Worm (Caenorhabditis elegans) whole organism, early embryonic: Measurements from ENCODE around the gene B0348.10.

ENCODE experiments used
- B0310.2 ChIP-seq: sonication (generic microtip); optimal IDR thresholded peaks from 2 replicates; lab custom pipeline; 2016; ENCODE audit warnings: mild to moderate bottlenecking, missing genetic modification characterization, missing compliant biosample characterization
- F13C5.2 ChIP-seq: sonication (generic microtip); optimal IDR thresholded peaks from 2 replicates; lab custom pipeline; 2017; ENCODE audit warnings: mild to moderate bottlenecking, missing genetic modification characterization, inconsistent platforms, missing compliant biosample characterization
- aly-1 ChIP-seq: sonication (generic microtip); optimal IDR thresholded peaks from 2 replicates; lab custom pipeline; 2016; ENCODE audit warnings: missing genetic modification characterization, missing compliant biosample characterization
- ama-1 ChIP-seq: fragments of 150-350 bp; optimal IDR thresholded peaks from 2 replicates; lab custom pipeline; 2014
- ceh-13 ChIP-seq: fragments of 200-800 bp; sonication (Bioruptor generic); optimal IDR thresholded peaks from 2 replicates; lab custom pipeline; 2018; ENCODE audit warnings: mild to moderate bottlenecking, missing genetic modification characterization, missing compliant biosample characterization
- ceh-36 ChIP-seq: sonication (generic microtip); optimal IDR thresholded peaks from 2 replicates; lab custom pipeline; 2016; ENCODE audit warnings: missing genetic modification characterization, inconsistent platforms, missing compliant biosample characterization
- ets-7 ChIP-seq: sonication (generic microtip); optimal IDR thresholded peaks from 2 replicates; lab custom pipeline; 2016; ENCODE audit warnings: missing genotype, missing genetic modification characterization, missing compliant biosample characterization
- flt-1 ChIP-seq: fragments of 200-800 bp; sonication (Bioruptor generic); IDR thresholded peaks from 2 replicates; pipeline ENCODE4 v1.3.6; 2022; ENCODE audit warnings: missing genetic modification characterization, missing compliant biosample characterization
- hmbx-1 ChIP-seq: sonication (generic microtip); optimal IDR thresholded peaks from 2 replicates; lab custom pipeline; 2016; ENCODE audit warnings: mild to moderate bottlenecking, missing genetic modification characterization, missing compliant biosample characterization
- hmg-4 ChIP-seq: fragments of 200-800 bp; sonication (Bioruptor generic); optimal IDR thresholded peaks from 2 replicates; lab custom pipeline; 2018; ENCODE audit warnings: mild to moderate bottlenecking, missing genetic modification characterization, missing compliant biosample characterization
- hnd-1 ChIP-seq: sonication (generic microtip); optimal IDR thresholded peaks from 2 replicates; lab custom pipeline; 2016; ENCODE audit warnings: missing genetic modification characterization, missing compliant biosample characterization
- pes-1 ChIP-seq: fragments of 200-800 bp; sonication (Bioruptor generic); IDR thresholded peaks from 2 replicates; pipeline ENCODE4 v1.3.6; 2022; ENCODE audit warnings: missing genetic modification reagents, missing genetic modification characterization, missing compliant biosample characterization
- scrt-1 ChIP-seq: fragments of 200-800 bp; sonication (Bioruptor generic); IDR thresholded peaks from 2 replicates; pipeline ENCODE4 v1.3.6; 2022; ENCODE audit warnings: missing genetic modification characterization, missing compliant biosample characterization
- sea-1 ChIP-seq: fragments of 200-800 bp; sonication (Bioruptor generic); conservative IDR thresholded peaks from 2 replicates; pipeline ENCODE4 v1.3.6; 2022; ENCODE audit warnings: missing genetic modification characterization, missing compliant biosample characterization
- tbx-11 ChIP-seq: fragments of 200-800 bp; sonication (Bioruptor generic); IDR thresholded peaks from 2 replicates; pipeline ENCODE4 v1.3.6; 2022; ENCODE audit warnings: missing genetic modification characterization, missing compliant biosample characterization
- tbx-37 ChIP-seq: fragments of 200-800 bp; sonication (Bioruptor generic); conservative IDR thresholded peaks from 2 replicates; pipeline ENCODE4 v1.3.6; 2022; ENCODE audit warnings: missing genetic modification reagents, missing genetic modification characterization, missing compliant biosample characterization
- tra-4 ChIP-seq: sonication (generic microtip); optimal IDR thresholded peaks from 2 replicates; lab custom pipeline; 2017; ENCODE audit warnings: missing genetic modification characterization, missing compliant biosample characterization

The B0348.10 gene

ce11 chrV:16067-16845 lies 7.7 kb upstream of the B0348.10 start:
- TF ChIP-seq hnd-1 (tag; lab: Kevin White, UChicago) (no peak), ceh-36 (tag; lab: Kevin White, UChicago) (peak; percentile 62)

ce11 chrV:11708-12107 lies 3.2 kb upstream of the B0348.10 start:
- no peak for TF ChIP-seq tbx-37 (GFP tag; lab: Robert Waterston, UW)

- no peak for TF ChIP-seq ama-1 (lab: Kevin White, UChicago)
- no peak for TF ChIP-seq ceh-13 (GFP tag; lab: Kevin White, UChicago)
- TF ChIP-seq B0310.2 (tag; lab: Kevin White, UChicago), result no peak
- TF ChIP-seq flt-1, result no peak
- no peak for TF ChIP-seq scrt-1 (GFP tag; lab: Robert Waterston, UW)
- TF ChIP-seq tbx-11 (GFP tag; lab: Robert Waterston, UW), result no peak
- no peak for TF ChIP-seq ets-7
- TF ChIP-seq hmg-4 (GFP tag; lab: Kevin White, UChicago), result no peak
- TF ChIP-seq aly-1 (tag; lab: Kevin White, UChicago), result no peak
- TF ChIP-seq ceh-36 (tag; lab: Kevin White, UChicago), result no peak
These were observed 2.6 kb upstream of the B0348.10 start for ce11 chrV:11158-11557.

ce11 chrV:7778-8445 lies 627 bp downstream of the B0348.10 start, which contains the start of gene ife-3:
Gene ife-3, minus strand, starts transcription at chrV:7828.
- no peak for TF ChIP-seq hmg-4 (GFP tag; lab: Kevin White, UChicago)
- TF ChIP-seq B0310.2 (tag; lab: Kevin White, UChicago), result no peak
- TF ChIP-seq flt-1, result no peak
- TF ChIP-seq F13C5.2 (tag; lab: Kevin White, UChicago), result no peak
- TF ChIP-seq ets-7, result no peak
- no peak for TF ChIP-seq pes-1 (GFP tag; lab: Robert Waterston, UW)
- TF ChIP-seq ama-1 (lab: Kevin White, UChicago), result no peak
- no peak for TF ChIP-seq ceh-13 (GFP tag; lab: Kevin White, UChicago)
- no peak for TF ChIP-seq ceh-36 (tag; lab: Kevin White, UChicago)
- no peak for TF ChIP-seq tbx-37 (GFP tag; lab: Robert Waterston, UW)
- no peak for TF ChIP-seq hnd-1 (tag; lab: Kevin White, UChicago)
- TF ChIP-seq sea-1 (GFP tag; lab: Robert Waterston, UW), result no peak
- no peak for TF ChIP-seq tbx-11 (GFP tag; lab: Robert Waterston, UW)
- no peak for TF ChIP-seq aly-1 (tag; lab: Kevin White, UChicago)
- no peak for TF ChIP-seq tra-4
- no peak for TF ChIP-seq hmbx-1 (tag; lab: Kevin White, UChicago)
- TF ChIP-seq scrt-1 (GFP tag; lab: Robert Waterston, UW), result no peak

ce11 chrV:6271-6670 lies 2.3 kb downstream of the B0348.10 start:
- TF ChIP-seq tbx-11 (GFP tag; lab: Robert Waterston, UW) (no peak), flt-1 (no peak), ceh-36 (tag; lab: Kevin White, UChicago) (no peak), scrt-1 (GFP tag; lab: Robert Waterston, UW) (no peak), hmg-4 (GFP tag; lab: Kevin White, UChicago) (no peak), F13C5.2 (tag; lab: Kevin White, UChicago) (no peak), aly-1 (tag; lab: Kevin White, UChicago) (no peak), hmbx-1 (tag; lab: Kevin White, UChicago) (no peak), ets-7 (no peak), ama-1 (lab: Kevin White, UChicago) (no peak), ceh-13 (GFP tag; lab: Kevin White, UChicago) (no peak)

ce11 chrV:1335-1734 lies 7.2 kb downstream of the B0348.10 start, which contains the start of gene idpp-2:
Gene idpp-2, plus strand, starts transcription at chrV:1635.
- no peak for TF ChIP-seq hnd-1 (tag; lab: Kevin White, UChicago)
- no peak for TF ChIP-seq hmbx-1 (tag; lab: Kevin White, UChicago)
- TF ChIP-seq ceh-13 (GFP tag; lab: Kevin White, UChicago), result no peak
- no peak for TF ChIP-seq sea-1 (GFP tag; lab: Robert Waterston, UW)
- no peak for TF ChIP-seq pes-1 (GFP tag; lab: Robert Waterston, UW)
- no peak for TF ChIP-seq ama-1 (lab: Kevin White, UChicago)
- no peak for TF ChIP-seq ets-7
- TF ChIP-seq aly-1 (tag; lab: Kevin White, UChicago), result no peak
- no peak for TF ChIP-seq tbx-37 (GFP tag; lab: Robert Waterston, UW)
- no peak for TF ChIP-seq tra-4
- no peak for TF ChIP-seq hmg-4 (GFP tag; lab: Kevin White, UChicago)
- no peak for TF ChIP-seq scrt-1 (GFP tag; lab: Robert Waterston, UW)
- no peak for TF ChIP-seq B0310.2 (tag; lab: Kevin White, UChicago)
- no peak for TF ChIP-seq F13C5.2 (tag; lab: Kevin White, UChicago)
- no peak for TF ChIP-seq tbx-11 (GFP tag; lab: Robert Waterston, UW)
- no peak for TF ChIP-seq ceh-36 (tag; lab: Kevin White, UChicago)
- no peak for TF ChIP-seq flt-1
